Fruit fly (Drosophila melanogaster) whole organism, embryonic: ENCODE data around the gene CG10011.
A peak's percentile ranks its signal among the peaks of the same experiment; 100 is the strongest.

ENCODE experiments used
- CG1024 ChIP-seq: fragments of 200-800 bp; sonication (Bioruptor generic); IDR thresholded peaks from 2 replicates; pipeline ENCODE4 v1.3.6; 2022; ENCODE audit warnings: missing biosample characterization, missing genetic modification characterization
- CG15479 ChIP-seq: fragments of 200-800 bp; sonication (Bioruptor generic); optimal IDR thresholded peaks from 3 replicates; lab custom pipeline; 2019; ENCODE audit warnings: missing biosample characterization, mild to moderate bottlenecking, missing genetic modification characterization, moderate library complexity
- CG16779 ChIP-seq: fragments of 200-800 bp; sonication (Bioruptor generic); IDR thresholded peaks from 2 replicates; pipeline ENCODE4 v1.3.6; 2022; ENCODE audit warnings: missing biosample characterization, missing genetic modification characterization
- CG17802 ChIP-seq: fragments of 200-800 bp; sonication (Bioruptor generic); optimal IDR thresholded peaks from 2 replicates; lab custom pipeline; 2018; ENCODE audit warnings: missing biosample characterization, mild to moderate bottlenecking, missing genetic modification characterization, moderate library complexity
- CG17912 ChIP-seq: fragments of 200-800 bp; sonication (Bioruptor generic); optimal IDR thresholded peaks from 2 replicates; lab custom pipeline; 2018; ENCODE audit warnings: missing biosample characterization, mild to moderate bottlenecking, missing genetic modification characterization
- CG3838 ChIP-seq: fragments of 200-800 bp; sonication (Bioruptor generic); optimal IDR thresholded peaks from 3 replicates; lab custom pipeline; 2016; ENCODE audit warnings: missing biosample characterization, missing genetic modification characterization
- CG6254 ChIP-seq: fragments of 200-800 bp; sonication (Bioruptor generic); optimal IDR thresholded peaks from 3 replicates; lab custom pipeline; 2017; ENCODE audit warnings: mild to moderate bottlenecking, missing biosample characterization, missing genetic modification reagents, missing genetic modification characterization
- D ChIP-seq, 2 experiments: fragments of 200-800 bp in 1 of 2; fragments of >200 bp in 1 of 2; sonication (Bioruptor generic) in 1 of 2; optimal IDR thresholded peaks; 2 replicates in 1 of 2; 3 replicates in 1 of 2; lab custom pipeline; 2017; ENCODE audit warnings: mild to moderate bottlenecking in 1 of 2, missing biosample characterization in 1 of 2, missing genetic modification characterization in 1 of 2, missing genetic modification reagents in 1 of 2
- Lpt ChIP-seq: fragments of >200 bp; optimal IDR thresholded peaks from 2 replicates; lab custom pipeline; 2018; ENCODE audit warnings: missing biosample characterization, missing genetic modification characterization
- NFAT ChIP-seq: fragments of 200-800 bp; sonication (Bioruptor generic); IDR thresholded peaks from 2 replicates; pipeline ENCODE4 v1.3.6; 2022; ENCODE audit warnings: missing biosample characterization, missing genetic modification characterization
- abd-A ChIP-seq: fragments of 200-800 bp; sonication (Bioruptor generic); optimal IDR thresholded peaks from 3 replicates; lab custom pipeline; 2019; ENCODE audit warnings: missing biosample characterization, mild to moderate bottlenecking, missing genetic modification characterization, moderate library complexity
- bsh ChIP-seq, 2 experiments: fragments of 200-800 bp; sonication (Bioruptor generic); optimal IDR thresholded peaks; 2 replicates each; lab custom pipeline; 2017 to 2018; ENCODE audit warnings: mild to moderate bottlenecking in 2 of 2, missing biosample characterization in 2 of 2, missing genetic modification characterization in 2 of 2, moderate library complexity in 1 of 2
- pros ChIP-seq: fragments of 200-800 bp; sonication (Bioruptor generic); optimal IDR thresholded peaks from 3 replicates; lab custom pipeline; 2019; ENCODE audit warnings: missing biosample characterization, mild to moderate bottlenecking, missing genetic modification characterization, moderate library complexity

DNA sequence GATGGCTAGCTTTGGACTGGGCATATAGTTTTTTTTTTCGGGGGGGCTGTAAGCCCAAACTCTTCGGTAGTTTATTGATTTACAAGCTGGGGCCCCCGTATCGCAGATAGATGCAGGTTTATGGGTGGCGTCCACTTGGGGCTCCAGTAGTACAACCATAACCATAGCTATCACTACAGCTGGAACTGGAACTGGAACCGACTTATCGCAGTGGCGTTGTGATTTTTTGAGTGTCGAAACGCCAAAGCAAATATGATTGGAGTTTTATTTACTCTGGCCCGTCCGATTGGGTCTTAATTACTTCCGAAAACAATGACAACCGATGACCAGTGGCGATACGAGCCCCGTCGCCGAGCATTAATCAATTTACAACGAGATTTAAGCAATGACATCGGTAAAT, 44.4 kb downstream of the CG10011 start:
- TF ChIP-seq CG17802: peak; percentile 5
- TF ChIP-seq CG3838: no peak
- TF ChIP-seq CG15479 (GFP tag; lab: Kevin White, UChicago): no peak
- peak in 1 of 2 experiments; percentile 59 for TF ChIP-seq bsh (GFP tag; optimal IDR thresholded peaks at IDR 0.05; lab: Kevin White, UChicago)
- TF ChIP-seq Lpt (GFP tag; lab: Kevin White, UChicago): no peak
- TF ChIP-seq abd-A: no peak
- TF ChIP-seq NFAT (GFP tag; lab: Robert Waterston, UW): no peak
- TF ChIP-seq CG16779 (GFP tag; lab: Robert Waterston, UW): no peak
- TF ChIP-seq D (optimal IDR thresholded peaks at IDR 0.05; lab: Kevin White, UChicago): no peak
- peak; percentile 38 for TF ChIP-seq D (GFP tag; optimal IDR thresholded peaks at IDR 0.05; lab: Kevin White, UChicago)
- TF ChIP-seq CG17912 (GFP tag; lab: Kevin White, UChicago): peak; percentile 13
- TF ChIP-seq CG6254: peak; percentile 68
- no peak for TF ChIP-seq pros
- peak; percentile 13; the same call in 1 of the 2 replicates for TF ChIP-seq CG1024
